Worm (Caenorhabditis elegans) whole organism, L3 larva: Measurements from ENCODE around the gene T14F9.2.

ENCODE experiments used
- ceh-82 ChIP-seq: fragments of 150-350 bp; optimal IDR thresholded peaks from 2 replicates; lab custom pipeline; 2014; ENCODE audit warnings: missing biosample characterization, missing genetic modification characterization
- fos-1 ChIP-seq: fragments of 150-350 bp; optimal IDR thresholded peaks from 2 replicates; lab custom pipeline; 2014; ENCODE audit warnings: missing biosample characterization, missing genetic modification characterization
- nhr-12 ChIP-seq: fragments of 150-350 bp; optimal IDR thresholded peaks from 2 replicates; lab custom pipeline; 2014; ENCODE audit warnings: missing biosample characterization, missing genetic modification characterization
- snpc-4 ChIP-seq: fragments of 150-350 bp; optimal IDR thresholded peaks from 2 replicates; lab custom pipeline; 2014; ENCODE audit warnings: missing biosample characterization, missing genetic modification characterization

- TF ChIP-seq ceh-82 (tag; lab: Kevin White, UChicago) = no peak
- TF ChIP-seq nhr-12 (tag; lab: Kevin White, UChicago) = no peak
- no peak for TF ChIP-seq snpc-4 (tag; lab: Kevin White, UChicago)
- no peak for TF ChIP-seq fos-1 (tag; lab: Kevin White, UChicago)
Measured at ce11 chrX:2266366-2266765, 32.2 kb downstream of the T14F9.2 start.
